Fruit fly (Drosophila melanogaster) whole organism, adult: ENCODE measurements around the gene Hap40.

Source experiments
- CG12768 ChIP-seq: fragments of 200-800 bp; sonication (Bioruptor generic); optimal IDR thresholded peaks from 2 replicates; lab custom pipeline; 2017; ENCODE audit warnings: missing biosample characterization, missing genetic modification characterization, mild to moderate bottlenecking, moderate library complexity, missing genetic modification reagents
- kay ChIP-seq: fragments of 200-800 bp; sonication (Bioruptor generic); peaks from one replicate; lab custom pipeline; 2016; ENCODE audit warnings: missing biosample characterization, missing genetic modification characterization, borderline replicate concordance
- tj ChIP-seq: fragments of 200-800 bp; sonication (Bioruptor generic); optimal IDR thresholded peaks from 3 replicates; lab custom pipeline; 2017; ENCODE audit warnings: missing biosample characterization, mild to moderate bottlenecking, missing genetic modification characterization, moderate library complexity

dm6 chrX:15688757-15689156, 15.2 kb upstream of the Hap40 start, which contains the start of gene CG15599:
- no peak for TF ChIP-seq CG12768 (GFP tag; lab: Kevin White, UChicago)
- TF ChIP-seq tj (GFP tag; lab: Kevin White, UChicago), result no peak
- no peak for TF ChIP-seq kay
